Worm (Caenorhabditis elegans) whole organism, late embryonic: ENCODE data around the gene srx-58.

Experiments
- sdc-2 ChIP-seq: sonication (generic microtip); optimal IDR thresholded peaks from 2 replicates; lab custom pipeline; 2016; ENCODE audit warnings: missing genotype, missing genetic modification characterization, missing compliant biosample characterization

The srx-58 gene

DNA sequence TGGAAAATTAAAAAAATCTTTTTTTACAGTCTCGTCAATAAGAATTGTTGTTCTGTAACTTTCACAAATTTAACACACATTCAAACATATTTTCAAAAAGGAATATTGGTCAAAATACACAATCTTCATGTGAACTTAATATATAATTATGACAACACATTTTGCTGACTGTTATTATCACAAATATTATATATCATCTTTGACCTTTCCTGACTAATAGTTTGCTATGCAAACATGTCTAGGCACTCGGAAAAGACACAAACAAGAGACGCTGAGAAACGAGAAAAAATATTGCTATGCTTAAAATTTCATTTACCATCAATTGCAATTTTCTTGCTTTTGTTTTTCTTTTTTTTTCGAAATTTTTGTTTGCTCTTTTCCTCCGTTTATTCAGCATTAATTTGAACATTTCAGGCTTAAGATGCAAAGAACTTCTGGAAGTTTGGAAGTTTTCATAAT is 49.4 kb downstream of the srx-58 start, which contains the start of gene fbxa-135:
fbxa-135 (plus strand) TSS at position 409 of the 459 bp plus-strand sequence.
- no peak for TF ChIP-seq sdc-2
